Worm (Caenorhabditis elegans) whole organism, L3 larva: ENCODE results near the gene nhr-124.

Source experiments
- R02D3.7 ChIP-seq: fragments of 150-350 bp; optimal IDR thresholded peaks from 2 replicates; lab custom pipeline; 2014; ENCODE audit warnings: missing biosample characterization, missing genetic modification characterization
- aly-2 ChIP-seq: fragments of 150-350 bp; optimal IDR thresholded peaks from 2 replicates; lab custom pipeline; 2014; ENCODE audit warnings: missing biosample characterization, missing genetic modification characterization
- ama-1 ChIP-seq: fragments of 150-350 bp; optimal IDR thresholded peaks from 2 replicates; lab custom pipeline; 2018
- egl-27 ChIP-seq: sonication (generic microtip); optimal IDR thresholded peaks from 4 replicates; lab custom pipeline; 2017; ENCODE audit warnings: missing biosample characterization, missing genetic modification reagents, missing genetic modification characterization
- elt-1 ChIP-seq: fragments of 150-350 bp; optimal IDR thresholded peaks from 2 replicates; lab custom pipeline; 2014; ENCODE audit warnings: missing biosample characterization, missing genetic modification characterization
- fkh-10 ChIP-seq: sonication (generic microtip); optimal IDR thresholded peaks from 2 replicates; lab custom pipeline; 2017; ENCODE audit warnings: missing biosample characterization, missing genetic modification reagents, missing genetic modification characterization
- fos-1 ChIP-seq: fragments of 150-350 bp; optimal IDR thresholded peaks from 2 replicates; lab custom pipeline; 2014; ENCODE audit warnings: missing biosample characterization, missing genetic modification characterization
- nhr-11 ChIP-seq: fragments of 150-350 bp; optimal IDR thresholded peaks from 2 replicates; lab custom pipeline; 2014; ENCODE audit warnings: missing biosample characterization, missing genetic modification characterization
- pha-4 ChIP-seq: fragments of 150-350 bp; optimal IDR thresholded peaks from 2 replicates; lab custom pipeline; 2014; ENCODE audit warnings: missing biosample characterization, missing genetic modification reagents, missing genetic modification characterization
- pqm-1 ChIP-seq: fragments of 150-350 bp; optimal IDR thresholded peaks from 2 replicates; lab custom pipeline; 2017; ENCODE audit warnings: missing biosample characterization, missing genetic modification characterization, inconsistent platforms
- snpc-4 ChIP-seq: fragments of 150-350 bp; optimal IDR thresholded peaks from 2 replicates; lab custom pipeline; 2014; ENCODE audit warnings: missing biosample characterization, missing genetic modification characterization

DNA sequence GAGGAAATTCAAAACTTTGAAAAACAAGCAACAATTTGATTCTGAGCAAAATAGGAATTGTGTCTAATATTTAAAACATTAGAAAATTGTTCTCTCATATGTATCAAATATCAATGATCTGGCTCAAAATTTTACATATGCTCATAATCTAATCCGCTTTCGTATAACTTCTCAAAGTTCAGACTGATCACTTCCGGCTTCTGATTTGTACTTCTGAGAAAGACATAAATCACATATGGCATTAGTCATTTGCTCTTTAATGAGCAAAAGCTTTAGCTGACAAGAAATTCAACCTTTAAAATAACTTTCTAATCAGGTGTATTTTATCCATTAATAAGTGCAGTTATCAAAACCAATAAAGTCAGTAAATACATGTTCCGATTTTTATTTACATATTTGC is 30.1 kb downstream of the nhr-124 start:
- TF ChIP-seq egl-27 (tag; lab: Kevin White, UChicago) (no peak), snpc-4 (tag; lab: Kevin White, UChicago) (no peak), fos-1 (tag; lab: Kevin White, UChicago) (no peak), elt-1 (tag; lab: Kevin White, UChicago) (no peak), aly-2 (tag; lab: Kevin White, UChicago) (no peak), ama-1 (lab: Kevin White, UChicago) (no peak), pha-4 (tag; lab: Kevin White, UChicago) (no peak), R02D3.7 (tag; lab: Kevin White, UChicago) (no peak), nhr-11 (tag; lab: Kevin White, UChicago) (no peak), pqm-1 (no peak), fkh-10 (GFP tag; lab: Kevin White, UChicago) (no peak)
